Worm (Caenorhabditis elegans): Measurements from ENCODE around the gene F57C2.5.

DNA sequence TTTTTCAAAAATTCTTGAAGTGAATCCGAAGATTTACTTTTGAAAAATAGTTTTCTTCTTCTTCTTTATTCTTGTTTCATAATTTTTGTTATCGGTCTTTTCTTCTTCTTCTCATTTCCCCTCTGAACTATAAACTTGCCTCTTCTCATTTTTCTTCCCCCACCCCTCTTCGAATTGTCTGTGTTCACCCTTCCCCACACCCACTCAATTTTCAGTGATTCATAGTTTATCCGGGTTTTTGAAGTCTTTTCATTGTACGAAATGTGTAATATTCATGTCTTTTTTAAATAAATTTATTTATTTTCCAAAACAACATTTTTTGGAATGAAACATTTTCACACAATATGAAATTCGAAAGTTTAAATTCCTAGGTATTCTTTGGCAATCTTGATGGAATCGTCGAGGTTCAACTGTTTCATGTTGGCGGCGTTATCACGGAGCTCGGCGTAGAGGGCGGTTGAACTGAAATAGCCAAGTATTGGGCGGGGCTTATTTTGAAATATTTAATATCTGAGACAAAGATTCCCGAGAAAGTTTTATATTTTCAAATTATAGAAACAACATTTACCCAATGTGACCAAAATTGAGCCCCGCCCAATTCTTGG is 35.3 kb downstream of the F57C2.5 start:
- TF ChIP-seq tbx-2 (tag; optimal IDR thresholded peaks at IDR 0.05) (no peak), C04F5.9 (tag; optimal IDR thresholded peaks at IDR 0.05) (no peak), pqm-1 (tag; optimal IDR thresholded peaks at IDR 0.05) (no peak), swsn-7 (tag; optimal IDR thresholded peaks at IDR 0.05) (no peak), ama-1 (optimal IDR thresholded peaks at IDR 0.05) (no peak), hpl-2 (GFP tag; optimal IDR thresholded peaks at IDR 0.05) (no peak), zag-1 (tag; optimal IDR thresholded peaks at IDR 0.05) (no peak), nhr-76 (tag; optimal IDR thresholded peaks at IDR 0.05) (no peak), rnt-1 (tag; optimal IDR thresholded peaks at IDR 0.05) (no peak), ceh-82 (tag; optimal IDR thresholded peaks at IDR 0.05) (no peak), ets-5 (GFP tag; IDR thresholded peaks at IDR 0.05) (no peak), egl-13 (tag; optimal IDR thresholded peaks at IDR 0.05) (no peak)

Data from whole organism, L1 larva.